Fruit fly (Drosophila melanogaster) whole organism, embryonic: Measurements from ENCODE around the gene Drsl1.

Experiments
- CG10654 ChIP-seq: fragments of 200-800 bp; sonication (Bioruptor generic); optimal IDR thresholded peaks from 2 replicates; lab custom pipeline; 2016; ENCODE audit warnings: missing biosample characterization, missing genetic modification characterization
- CG11504 ChIP-seq: fragments of 200-800 bp; sonication (Bioruptor generic); optimal IDR thresholded peaks from 3 replicates; lab custom pipeline; 2019; ENCODE audit warnings: missing biosample characterization, mild to moderate bottlenecking, missing genetic modification characterization, moderate library complexity
- CG11560 ChIP-seq: fragments of 200-800 bp; sonication (Bioruptor generic); IDR thresholded peaks from 3 replicates; pipeline ENCODE4 v1.3.6; 2022; ENCODE audit warnings: missing biosample characterization, missing genetic modification characterization
- CG12236 ChIP-seq: fragments of 200-800 bp; sonication (Bioruptor generic); optimal IDR thresholded peaks from 2 replicates; lab custom pipeline; 2016; ENCODE audit warnings: missing biosample characterization, missing genetic modification characterization
- CG12659 ChIP-seq: fragments of 200-800 bp; sonication (Bioruptor generic); optimal IDR thresholded peaks from 3 replicates; lab custom pipeline; 2017; ENCODE audit warnings: mild to moderate bottlenecking, missing biosample characterization, missing genetic modification reagents, missing genetic modification characterization
- CG13123 ChIP-seq: fragments of 200-800 bp; sonication (Bioruptor generic); optimal IDR thresholded peaks from 2 replicates; lab custom pipeline; 2016; ENCODE audit warnings: missing biosample characterization, missing genetic modification characterization
- CG13424 ChIP-seq: fragments of 200-800 bp; sonication (Bioruptor generic); optimal IDR thresholded peaks from 2 replicates; lab custom pipeline; 2019; ENCODE audit warnings: missing biosample characterization, mild to moderate bottlenecking, missing genetic modification characterization, moderate library complexity
- CG15479 ChIP-seq: fragments of 200-800 bp; sonication (Bioruptor generic); optimal IDR thresholded peaks from 3 replicates; lab custom pipeline; 2019; ENCODE audit warnings: missing biosample characterization, mild to moderate bottlenecking, missing genetic modification characterization, moderate library complexity
- CG31224 ChIP-seq: fragments of 200-800 bp; sonication (Bioruptor generic); IDR thresholded peaks from 2 replicates; pipeline ENCODE4 v1.3.6; 2022; ENCODE audit warnings: missing biosample characterization, missing genetic modification characterization
- CG34224 ChIP-seq: fragments of 200-800 bp; sonication (Bioruptor generic); IDR thresholded peaks from 3 replicates; pipeline ENCODE4 v1.3.6; 2022; ENCODE audit warnings: missing biosample characterization, missing genetic modification characterization; ENCODE audit not compliant: partially characterized antibody
- CG34376 ChIP-seq: fragments of 200-800 bp; sonication (Bioruptor generic); optimal IDR thresholded peaks from 2 replicates; lab custom pipeline; 2018; ENCODE audit warnings: missing biosample characterization, mild to moderate bottlenecking, missing genetic modification characterization
- CG3847 ChIP-seq: fragments of 200-800 bp; sonication (Bioruptor generic); IDR thresholded peaks from 2 replicates; pipeline ENCODE4 v1.3.6; 2022; ENCODE audit warnings: missing biosample characterization, missing genetic modification characterization
- CG3995 ChIP-seq: fragments of 200-800 bp; sonication (Bioruptor generic); optimal IDR thresholded peaks from 3 replicates; lab custom pipeline; 2016; ENCODE audit warnings: missing biosample characterization, missing genetic modification characterization
- CG9797 ChIP-seq: fragments of 200-800 bp; sonication (Bioruptor generic); optimal IDR thresholded peaks from 3 replicates; lab custom pipeline; 2018; ENCODE audit warnings: missing biosample characterization, mild to moderate bottlenecking, missing genetic modification characterization
- CG9932 ChIP-seq: fragments of 200-800 bp; sonication (Bioruptor generic); IDR thresholded peaks from 2 replicates; pipeline ENCODE4 v1.3.6; 2022; ENCODE audit warnings: missing biosample characterization, missing genetic modification characterization
- CoRest ChIP-seq: fragments of 200-800 bp; sonication (Bioruptor generic); optimal IDR thresholded peaks from 3 replicates; lab custom pipeline; 2018; ENCODE audit warnings: missing biosample characterization, mild to moderate bottlenecking, missing genetic modification characterization, moderate library complexity
- Dbx ChIP-seq: fragments of 200-800 bp; sonication (Bioruptor generic); IDR thresholded peaks from 3 replicates; pipeline ENCODE4 v1.3.6; 2022; ENCODE audit warnings: missing biosample characterization, missing genetic modification characterization
- Fer1 ChIP-seq: fragments of 200-800 bp; sonication (Bioruptor generic); optimal IDR thresholded peaks from 2 replicates; lab custom pipeline; 2017; ENCODE audit warnings: missing biosample characterization, mild to moderate bottlenecking, missing genetic modification characterization
- HLH54F ChIP-seq: fragments of 200-800 bp; sonication (Bioruptor generic); optimal IDR thresholded peaks from 3 replicates; lab custom pipeline; 2016; ENCODE audit warnings: missing biosample characterization, missing genetic modification characterization
- MTF-1 ChIP-seq: fragments of 200-800 bp; sonication (Bioruptor generic); optimal IDR thresholded peaks from 2 replicates; lab custom pipeline; 2018; ENCODE audit warnings: missing biosample characterization, mild to moderate bottlenecking, missing genetic modification characterization, borderline replicate concordance
- Pdp1 ChIP-seq, 2 experiments: fragments of 200-800 bp; sonication (Bioruptor generic); optimal IDR thresholded peaks; 3 replicates each; lab custom pipeline; 2016; ENCODE audit warnings: missing biosample characterization in 2 of 2, missing genetic modification characterization in 2 of 2, mild to moderate bottlenecking in 1 of 2, moderate library complexity in 1 of 2
- Sry-δ ChIP-seq: fragments of 200-800 bp; sonication (Bioruptor generic); optimal IDR thresholded peaks from 2 replicates; lab custom pipeline; 2016; ENCODE audit warnings: missing biosample characterization, missing genetic modification characterization
- Ssrp ChIP-seq: fragments of 200-800 bp; sonication (Bioruptor generic); optimal IDR thresholded peaks from 2 replicates; lab custom pipeline; 2018; ENCODE audit warnings: missing biosample characterization, mild to moderate bottlenecking, missing genetic modification characterization, moderate library complexity
- YL-1 ChIP-seq: fragments of 200-800 bp; sonication (Bioruptor generic); optimal IDR thresholded peaks from 3 replicates; lab custom pipeline; 2017; ENCODE audit warnings: missing biosample characterization, mild to moderate bottlenecking, missing genetic modification characterization
- caup ChIP-seq: fragments of 200-800 bp; sonication (Bioruptor generic); optimal IDR thresholded peaks from 3 replicates; lab custom pipeline; 2017; ENCODE audit warnings: missing biosample characterization, mild to moderate bottlenecking, missing genetic modification characterization, moderate library complexity; ENCODE audit not compliant: severe bottlenecking
- ci ChIP-seq: fragments of 200-800 bp; sonication (Bioruptor generic); IDR thresholded peaks from 3 replicates; pipeline ENCODE4 v1.3.6; 2022; ENCODE audit warnings: missing biosample characterization, missing genetic modification characterization
- dimm ChIP-seq: fragments of 200-800 bp; sonication (Bioruptor generic); IDR thresholded peaks from 2 replicates; pipeline ENCODE4 v1.3.6; 2022; ENCODE audit warnings: missing biosample characterization, missing genetic modification characterization
- esg ChIP-seq: fragments of 200-800 bp; sonication (Bioruptor generic); conservative IDR thresholded peaks from 2 replicates; pipeline ENCODE4 v1.3.6; 2022; ENCODE audit warnings: missing biosample characterization, missing genetic modification characterization
- fd64A ChIP-seq: fragments of 200-800 bp; sonication (Bioruptor generic); optimal IDR thresholded peaks from 3 replicates; lab custom pipeline; 2018; ENCODE audit warnings: missing biosample characterization, mild to moderate bottlenecking, missing genetic modification characterization
- gfzf ChIP-seq: fragments of 200-800 bp; sonication (Bioruptor generic); optimal IDR thresholded peaks from 2 replicates; lab custom pipeline; 2016; ENCODE audit warnings: missing biosample characterization, mild to moderate bottlenecking, missing genetic modification characterization, moderate library complexity
- mld ChIP-seq: fragments of 200-800 bp; sonication (Bioruptor generic); IDR thresholded peaks from 3 replicates; pipeline ENCODE4 v1.3.6; 2022; ENCODE audit warnings: missing biosample characterization, missing genetic modification characterization; ENCODE audit not compliant: partially characterized antibody
- odd ChIP-seq: fragments of 200-800 bp; sonication (Bioruptor generic); optimal IDR thresholded peaks from 2 replicates; lab custom pipeline; 2017; ENCODE audit warnings: missing biosample characterization, mild to moderate bottlenecking, missing genetic modification characterization
- pan ChIP-seq, 4 experiments: fragments of >200 bp in 3 of 4; fragments of 200-800 bp in 1 of 4; sonication (Bioruptor generic) in 1 of 4; optimal IDR thresholded peaks in 3 of 4; IDR thresholded peaks in 1 of 4; 2 replicates each; pipeline versions ENCODE4 v1.3.6 to Lab custom; 2017 to 2022; ENCODE audit warnings: missing biosample characterization in 2 of 4, missing genetic modification characterization in 2 of 4, mixed read lengths in 1 of 4
- pfk ChIP-seq: fragments of 200-800 bp; sonication (Bioruptor generic); optimal IDR thresholded peaks from 2 replicates; lab custom pipeline; 2018; ENCODE audit warnings: missing biosample characterization, mild to moderate bottlenecking, missing genetic modification characterization, moderate library complexity
- pnt ChIP-seq: fragments of 200-800 bp; sonication (Bioruptor generic); optimal IDR thresholded peaks from 3 replicates; lab custom pipeline; 2016; ENCODE audit warnings: missing biosample characterization, missing genetic modification characterization
- pros ChIP-seq: fragments of 200-800 bp; sonication (Bioruptor generic); optimal IDR thresholded peaks from 3 replicates; lab custom pipeline; 2019; ENCODE audit warnings: missing biosample characterization, mild to moderate bottlenecking, missing genetic modification characterization, moderate library complexity
- pum ChIP-seq: fragments of 200-800 bp; sonication (Bioruptor generic); optimal IDR thresholded peaks from 2 replicates; lab custom pipeline; 2016; ENCODE audit warnings: missing biosample characterization, missing genetic modification characterization
- shn ChIP-seq: fragments of 200-800 bp; sonication (Bioruptor generic); optimal IDR thresholded peaks from 3 replicates; lab custom pipeline; 2016; ENCODE audit warnings: missing biosample characterization, missing genetic modification characterization
- slbo ChIP-seq: fragments of 200-800 bp; sonication (Bioruptor generic); IDR thresholded peaks from 2 replicates; pipeline ENCODE4 v1.3.6; 2022; ENCODE audit warnings: missing biosample characterization, missing genetic modification characterization
- tll ChIP-seq, 2 experiments: fragments of 200-800 bp in 1 of 2; fragments of >200 bp in 1 of 2; sonication (Bioruptor generic) in 1 of 2; optimal IDR thresholded peaks; 2 replicates each; lab custom pipeline; 2017 to 2019; ENCODE audit warnings: missing biosample characterization in 2 of 2, missing genetic modification characterization in 2 of 2, mild to moderate bottlenecking in 1 of 2, moderate library complexity in 1 of 2
- trem ChIP-seq: fragments of 200-800 bp; optimal IDR thresholded peaks from 3 replicates; lab custom pipeline; 2019; ENCODE audit warnings: missing biosample characterization, mild to moderate bottlenecking, missing genetic modification characterization, moderate library complexity
- unc-4 ChIP-seq: fragments of 200-800 bp; sonication (Bioruptor generic); IDR thresholded peaks from 2 replicates; pipeline ENCODE4 v1.3.6; 2022; ENCODE audit warnings: missing biosample characterization, missing genetic modification characterization; ENCODE audit not compliant: partially characterized antibody
- vnd ChIP-seq: fragments of 200-800 bp; sonication (Bioruptor generic); IDR thresholded peaks from 3 replicates; pipeline ENCODE4 v1.3.6; 2022; ENCODE audit warnings: missing biosample characterization, missing genetic modification characterization; ENCODE audit not compliant: partially characterized antibody
- z ChIP-seq: fragments of 200-800 bp; sonication (Bioruptor generic); IDR thresholded peaks from 3 replicates; pipeline ENCODE4 v1.3.6; 2022; ENCODE audit warnings: missing biosample characterization, missing genetic modification characterization
- zf30C ChIP-seq: fragments of 200-800 bp; sonication (Bioruptor generic); optimal IDR thresholded peaks from 3 replicates; lab custom pipeline; 2018; ENCODE audit warnings: missing biosample characterization, mild to moderate bottlenecking, missing genetic modification characterization

Drsl1 gene

DNA sequence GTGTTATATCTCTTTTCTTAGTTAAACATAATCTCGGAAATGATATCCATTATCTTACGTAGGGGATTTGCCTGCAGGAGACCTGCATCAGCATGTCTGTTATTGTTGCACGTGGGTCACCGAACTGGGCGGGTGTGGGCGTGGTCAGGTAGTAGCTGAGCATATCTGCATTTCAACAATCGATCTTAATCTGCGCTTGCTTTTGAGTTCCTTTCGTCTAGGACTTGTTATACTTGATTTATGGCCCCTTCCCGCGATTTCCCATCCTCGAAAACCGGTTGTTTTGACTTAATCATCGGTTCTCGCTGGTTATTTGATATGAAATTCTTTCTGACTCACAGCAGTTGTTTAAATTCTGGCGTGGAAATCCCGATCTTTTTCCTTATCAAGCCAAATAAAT, 30.8 kb downstream of the Drsl1 start:
- TF ChIP-seq tll (GFP tag; optimal IDR thresholded peaks at IDR 0.05; lab: Kevin White, UChicago) (peak in 1 of 2 experiments; percentile 25), dimm (GFP tag; lab: Robert Waterston, UW) (no peak), CG31224 (GFP tag; lab: Robert Waterston, UW) (no peak), CG15479 (peak; percentile 54)

DNA sequence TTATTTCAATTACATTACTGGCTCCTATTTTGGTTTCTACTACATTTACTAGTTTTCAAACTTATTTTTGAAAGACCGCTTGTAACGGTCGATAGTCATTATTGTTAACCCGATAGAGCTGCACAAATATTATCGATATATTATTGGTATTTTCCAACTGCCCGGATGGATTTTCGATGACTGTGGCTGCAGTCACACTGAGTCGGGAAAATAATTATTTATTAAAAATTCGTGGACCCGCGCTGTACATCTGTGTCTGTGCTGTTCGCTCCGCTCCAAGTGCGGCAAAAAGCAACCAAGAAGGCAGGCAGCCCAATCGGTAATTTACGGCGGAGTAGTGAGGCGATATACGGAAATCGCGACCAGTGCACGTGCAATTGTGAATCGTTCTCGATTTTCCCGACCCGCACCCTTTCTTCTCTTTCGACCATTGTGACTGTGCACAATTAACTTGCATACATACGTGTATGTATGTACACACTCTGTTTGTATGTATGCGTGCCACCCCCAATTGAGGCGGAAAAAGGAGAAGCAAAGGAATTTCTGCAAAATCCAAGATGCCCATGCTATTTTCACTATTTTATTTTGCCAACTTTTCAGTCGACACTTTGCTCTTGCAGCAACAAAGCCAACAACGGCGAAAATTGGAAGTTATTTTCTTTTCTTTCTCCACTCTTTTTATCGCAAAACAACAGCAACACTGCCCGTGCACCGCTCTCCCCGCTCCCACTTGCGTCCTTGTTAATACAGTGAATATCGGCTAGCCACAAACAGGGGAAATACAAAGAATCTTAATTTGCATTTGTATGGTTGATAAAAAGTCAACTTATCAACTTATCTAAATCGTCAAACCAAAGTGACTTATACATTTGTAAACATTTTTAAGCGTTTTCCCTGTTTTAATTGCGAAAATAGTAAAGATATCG, 31.8 kb downstream of the Drsl1 start, which contains the start of gene ZnT63C:
ZnT63C (plus strand) TSS at position 175 of the 926 bp plus-strand sequence.
- TF ChIP-seq pan (optimal IDR thresholded peaks at IDR 0.05; lab: Kevin White, UChicago) (no peak), pan (GFP tag; optimal IDR thresholded peaks at IDR 0.05 in 1 of 2, IDR thresholded peaks at IDR 0.05 in 1 of 2) (peak in 1 of 2 experiments; percentile 10), fd64A (GFP tag; lab: Kevin White, UChicago) (peak; percentile 26), ci (GFP tag; lab: Robert Waterston, UW) (peak; percentile 77; the same call in 2 of the 3 replicates), Ssrp (no peak), esg (no peak), CoRest (tag; lab: Kevin White, UChicago) (no peak), pfk (no peak), slbo (GFP tag; lab: Robert Waterston, UW) (no peak), CG11504 (tag; lab: Kevin White, UChicago) (no peak), mld (GFP tag; lab: Robert Waterston, UW) (peak; percentile 66), shn (GFP tag; lab: Kevin White, UChicago) (no peak), pros (GFP tag; lab: Kevin White, UChicago) (peak; percentile 1), CG9932 (no peak), CG13424 (no peak), CG13123 (GFP tag; lab: Kevin White, UChicago) (no peak), YL-1 (GFP tag; lab: Kevin White, UChicago) (peak; percentile 72), CG3847 (no peak), vnd (GFP tag; lab: Robert Waterston, UW) (peak; percentile 79), CG10654 (GFP tag; lab: Kevin White, UChicago) (no peak), pnt (GFP tag; lab: Kevin White, UChicago) (no peak), HLH54F (GFP tag; lab: Kevin White, UChicago) (no peak), CG34376 (peak; percentile 36), CG12659 (peak; percentile 67), unc-4 (GFP tag; lab: Robert Waterston, UW) (peak; percentile 78), Sry-δ (GFP tag; lab: Kevin White, UChicago) (peak; percentile 52), trem (peak; percentile 49), CG11560 (tag; lab: Robert Waterston, UW) (no peak), zf30C (no peak), odd (GFP tag; lab: Kevin White, UChicago) (no peak), MTF-1 (GFP tag; lab: Kevin White, UChicago) (peak; percentile 23), CG34224 (peak; percentile 86), caup (GFP tag; lab: Kevin White, UChicago) (no peak), gfzf (peak; percentile 85), CG9797 (peak; percentile 82), z (GFP tag; lab: Robert Waterston, UW) (no peak), CG12236 (no peak), CG3995 (GFP tag; lab: Kevin White, UChicago) (no peak), Dbx (peak; percentile 38; the same call in 1 of the 3 replicates), Fer1 (no peak), Pdp1 (GFP tag; optimal IDR thresholded peaks at IDR 0.05; lab: Kevin White, UChicago) (no peak), pum (no peak)
